Fruit fly (Drosophila melanogaster) whole organism: ENCODE measurements around the gene Mst77Y-4.
"Not testable (repeated sequence)": the region's sequence is repeated elsewhere in the genome, so short reads cannot be mapped to it uniquely, and the experiment has no call there.

Experiments used
- CG8478 ChIP-seq: fragments of >200 bp; optimal IDR thresholded peaks from 2 replicates; lab custom pipeline; 2018; ENCODE audit warnings: inconsistent platforms
- pan ChIP-seq: fragments of >200 bp; optimal IDR thresholded peaks from 2 replicates; lab custom pipeline; 2017

DNA sequence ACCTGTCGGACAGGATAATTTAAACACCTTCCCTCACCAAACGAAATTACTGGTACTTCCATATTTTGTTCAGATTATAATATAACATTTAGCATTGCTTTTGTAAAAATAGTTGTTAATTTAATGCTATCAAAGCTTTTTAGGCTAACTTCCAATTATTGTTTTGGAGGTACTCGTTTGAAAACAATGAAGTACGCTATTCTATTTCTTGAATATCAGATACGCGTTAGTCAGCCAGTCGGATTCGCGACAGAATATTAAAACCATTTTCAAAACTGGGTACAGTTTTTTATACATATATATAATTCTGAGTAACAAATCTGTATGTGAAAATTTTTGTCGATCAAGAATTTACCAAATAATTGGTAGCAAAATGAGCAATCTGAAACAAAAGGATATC is at the start of gene Mst77Y-4:
- TF ChIP-seq pan, CG8478 (lab: Kevin White, UChicago): not testable (repeated sequence)
